Worm (Caenorhabditis elegans) whole organism, young adult: ENCODE data around the gene clec-70.
A peak's percentile ranks its signal among the peaks of the same experiment; 100 is the strongest.

Source experiments
- ama-1 ChIP-seq, 3 experiments: fragments of 150-350 bp in 1 of 3; sonication (generic microtip) in 2 of 3; optimal IDR thresholded peaks; 2 replicates each; lab custom pipeline; 2014 to 2018; ENCODE audit warnings: missing biosample characterization in 2 of 3, missing genetic modification characterization in 2 of 3, missing genetic modification reagents in 2 of 3
- egl-44 ChIP-seq: fragments of 200-800 bp; sonication (Bioruptor generic); IDR thresholded peaks from 2 replicates; pipeline ENCODE4 v1.3.6; 2022; ENCODE audit warnings: missing genetic modification reagents, missing genetic modification characterization, missing compliant biosample characterization
- ets-4 ChIP-seq: fragments of 200-800 bp; sonication (Bioruptor generic); optimal IDR thresholded peaks from 2 replicates; lab custom pipeline; 2018; ENCODE audit warnings: mild to moderate bottlenecking, missing genetic modification characterization, missing compliant biosample characterization
- hsf-1 ChIP-seq: fragments of 200-800 bp; sonication (Bioruptor generic); IDR thresholded peaks from 2 replicates; pipeline ENCODE4 v1.3.6; 2022; ENCODE audit warnings: missing genetic modification reagents, missing genetic modification characterization, missing compliant biosample characterization
- nhr-80 ChIP-seq: sonication (generic microtip); optimal IDR thresholded peaks from 2 replicates; lab custom pipeline; 2016; ENCODE audit warnings: missing genetic modification characterization, missing compliant biosample characterization
- pha-4 ChIP-seq: fragments of 150-350 bp; sonication (generic microtip); optimal IDR thresholded peaks from 2 replicates; lab custom pipeline; 2014; ENCODE audit warnings: missing biosample characterization, missing genetic modification reagents, missing genetic modification characterization
- tbp1 ChIP-seq: fragments of 200-800 bp; sonication (Bioruptor generic); optimal IDR thresholded peaks from 2 replicates; lab custom pipeline; 2018; ENCODE audit warnings: mild to moderate bottlenecking, missing genetic modification characterization, missing compliant biosample characterization
- unc-62 ChIP-seq: fragments of 150-350 bp; optimal IDR thresholded peaks from 2 replicates; lab custom pipeline; 2014; ENCODE audit warnings: missing biosample characterization, missing genetic modification reagents, missing genetic modification characterization

ce11 chrIV:3960396-3960795 lies 27.9 kb downstream of the clec-70 start, which contains the start of gene clec-75:
- TF ChIP-seq nhr-80: peak; percentile 36
- no peak for TF ChIP-seq tbp1 (GFP tag; lab: Kevin White, UChicago)
- TF ChIP-seq unc-62: no peak
- no peak for TF ChIP-seq egl-44 (GFP tag; lab: Robert Waterston, UW)
- no peak for TF ChIP-seq hsf-1 (GFP tag; lab: Robert Waterston, UW)
- no peak for TF ChIP-seq ama-1 (optimal IDR thresholded peaks at IDR 0.05; lab: Kevin White, UChicago)
- TF ChIP-seq ama-1 (GFP tag; optimal IDR thresholded peaks at IDR 0.05; lab: Kevin White, UChicago): no peak
- TF ChIP-seq pha-4: no peak
- TF ChIP-seq ets-4 (GFP tag; lab: Kevin White, UChicago): no peak
